Worm (Caenorhabditis elegans): ENCODE results near the gene T24C12.3.

T24C12.3 gene

DNA sequence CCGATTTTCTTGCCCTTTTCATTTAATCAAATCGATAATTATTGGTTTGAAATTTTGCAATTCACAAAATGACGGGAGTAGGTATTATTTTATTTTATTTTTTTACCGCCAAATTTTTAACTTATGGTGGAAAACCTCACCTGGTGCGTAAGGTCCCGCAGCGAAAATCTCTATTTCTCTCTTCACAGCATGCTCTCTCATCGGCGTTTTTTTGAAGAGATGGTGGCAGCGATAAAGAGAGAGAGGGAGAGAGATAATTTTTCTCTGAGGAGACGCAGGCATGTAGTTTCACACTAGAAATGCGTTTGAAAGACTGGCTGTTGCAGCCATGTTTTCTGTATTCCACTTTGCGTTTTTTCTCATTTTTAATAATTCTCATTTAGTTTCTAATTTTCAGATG is 30.2 kb upstream of the T24C12.3 start, which contains the start of gene T14F9.2:
TSS of gene T14F9.2 (plus strand) at position 396 of the 400 bp plus-strand sequence.
- TF ChIP-seq nfya-1 (tag; optimal IDR thresholded peaks at IDR 0.05; ENCODE audit: insufficient read depth) (peak; percentile 74), elt-1 (tag; optimal IDR thresholded peaks at IDR 0.05) (peak; percentile 51), elt-2 (tag; optimal IDR thresholded peaks at IDR 0.05) (peak; percentile 47), snpc-4 (tag; optimal IDR thresholded peaks at IDR 0.05) (peak; percentile 23), nhr-23 (tag; optimal IDR thresholded peaks at IDR 0.05) (peak; percentile 18), ZK546.5 (tag; optimal IDR thresholded peaks at IDR 0.05) (no peak), nhr-237 (tag; optimal IDR thresholded peaks at IDR 0.05) (no peak), lin-15B (tag; optimal IDR thresholded peaks at IDR 0.05) (peak; percentile 32), ztf-4 (tag; optimal IDR thresholded peaks at IDR 0.05) (no peak), hmg-11 (tag; optimal IDR thresholded peaks at IDR 0.05) (peak; percentile 73), unc-39 (tag; optimal IDR thresholded peaks at IDR 0.05) (no peak), nhr-25 (tag; optimal IDR thresholded peaks at IDR 0.05) (peak; percentile 26), fkh-2 (tag; optimal IDR thresholded peaks at IDR 0.05) (no peak), nhr-43 (tag; optimal IDR thresholded peaks at IDR 0.05; ENCODE audit: poor library complexity, severe bottlenecking) (peak; percentile 28), pha-4 (tag; optimal IDR thresholded peaks at IDR 0.05) (peak; percentile 67)

DNA sequence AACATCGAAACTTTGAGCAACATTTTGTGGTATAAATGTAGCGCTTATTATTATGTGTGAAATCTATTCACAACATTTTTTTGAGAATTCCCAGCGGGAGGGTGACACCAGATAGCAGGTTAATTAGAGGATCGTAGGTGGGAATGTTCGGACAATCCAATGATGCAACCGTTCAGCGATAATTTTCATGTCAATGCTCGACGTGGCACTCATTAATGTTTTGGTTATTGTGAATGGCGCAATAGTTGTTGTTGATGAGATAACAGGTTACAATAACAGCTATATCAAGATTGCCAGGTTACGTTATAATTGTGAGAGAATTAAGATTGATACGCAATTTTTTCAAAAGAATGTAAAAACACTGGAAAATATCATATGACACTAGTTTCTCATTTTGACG is 27.7 kb upstream of the T24C12.3 start:
- TF ChIP-seq ceh-82 (tag; optimal IDR thresholded peaks at IDR 0.05) (no peak), skn-1 (tag; optimal IDR thresholded peaks at IDR 0.05) (no peak)

DNA sequence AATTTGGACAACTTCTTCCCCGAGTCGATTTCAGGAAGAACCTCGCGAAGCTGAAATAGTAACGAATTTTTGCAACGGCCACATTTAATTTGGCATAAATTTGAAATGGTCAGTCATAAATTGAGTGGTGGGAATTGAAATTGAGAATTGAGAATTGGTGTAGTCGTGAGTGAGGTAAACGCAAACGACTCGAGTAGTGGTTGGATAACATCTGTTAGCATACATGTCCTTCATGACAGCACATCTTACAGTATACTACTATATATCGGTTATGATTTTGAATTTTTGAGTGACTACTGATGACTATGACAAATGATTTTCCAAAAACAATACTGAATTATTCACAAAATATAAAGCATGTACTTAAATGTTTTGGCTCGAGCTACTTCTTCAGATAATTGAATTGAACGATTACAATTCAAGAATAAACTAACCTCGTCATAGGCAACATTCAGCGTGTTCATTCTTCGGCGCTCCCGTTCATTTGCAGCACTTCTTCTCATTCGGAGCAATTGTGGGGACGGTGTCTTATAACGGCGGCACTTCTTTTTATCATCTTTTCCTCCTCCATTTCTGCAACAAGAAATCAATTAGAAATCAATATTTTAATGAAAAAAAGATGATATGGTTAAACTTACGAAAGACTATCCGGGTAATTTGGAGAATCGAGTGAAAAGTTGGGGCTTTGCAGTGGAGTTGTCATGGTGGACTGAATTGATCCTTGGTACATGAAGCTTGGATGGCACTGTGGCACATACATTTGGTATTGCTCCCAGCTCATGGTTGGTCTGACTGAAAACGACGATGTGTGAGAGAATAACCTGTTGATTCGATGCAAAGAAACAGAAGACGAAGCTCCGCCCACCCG is 25.8 kb upstream of the T24C12.3 start, which contains the start of gene lin-32:
TSS of gene lin-32 (minus strand) at position 818 of the 868 bp plus-strand sequence.
- TF ChIP-seq hmg-11 (tag; optimal IDR thresholded peaks at IDR 0.05), result no peak
- TF ChIP-seq lin-39 (tag; optimal IDR thresholded peaks at IDR 0.05), result no peak
- no peak for TF ChIP-seq lin-15B (tag; optimal IDR thresholded peaks at IDR 0.05)
- TF ChIP-seq nhr-11 (tag; optimal IDR thresholded peaks at IDR 0.05), result no peak
- no peak for TF ChIP-seq nhr-28 (tag; optimal IDR thresholded peaks at IDR 0.05)
- TF ChIP-seq nhr-237 (tag; optimal IDR thresholded peaks at IDR 0.05), result no peak

DNA sequence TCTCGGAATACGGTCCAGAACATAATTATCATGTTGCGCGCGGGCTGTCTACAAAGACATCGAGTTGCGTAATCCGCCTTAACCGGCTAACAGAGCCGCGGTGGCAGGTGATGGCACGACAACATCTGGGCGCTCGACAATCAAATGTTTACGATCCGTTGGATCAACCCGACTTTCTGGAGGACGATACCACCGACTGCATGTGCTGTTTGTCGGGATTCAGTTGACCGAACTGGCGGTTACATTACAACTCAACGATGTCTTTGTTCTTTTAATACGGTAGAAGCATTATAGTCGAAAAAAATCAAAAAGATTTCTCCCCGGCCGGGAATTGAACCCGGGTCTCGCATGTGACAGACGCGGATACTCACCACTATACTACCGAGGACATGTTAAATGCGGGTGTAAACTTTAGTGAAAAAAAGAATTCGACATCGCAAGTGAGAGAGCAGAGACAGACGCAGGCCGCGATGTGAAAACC is 23.2 kb upstream of the T24C12.3 start:
- TF ChIP-seq tbx-2 (tag; optimal IDR thresholded peaks at IDR 0.05), result peak; percentile 54
- no peak for TF ChIP-seq ceh-28 (tag; optimal IDR thresholded peaks at IDR 0.05)
- TF ChIP-seq aly-2 (tag; optimal IDR thresholded peaks at IDR 0.05), result no peak
- peak; percentile 7 for TF ChIP-seq fos-1 (tag; optimal IDR thresholded peaks at IDR 0.05)
- TF ChIP-seq nhr-23 (tag; optimal IDR thresholded peaks at IDR 0.05), result peak; percentile 36
- no peak for TF ChIP-seq ztf-11 (tag; optimal IDR thresholded peaks at IDR 0.05)
- TF ChIP-seq lsy-12 (tag; optimal IDR thresholded peaks at IDR 0.05), result peak; percentile 51
- peak; percentile 64 for TF ChIP-seq lin-39 (tag; optimal IDR thresholded peaks at IDR 0.05)
- peak; percentile 31 for TF ChIP-seq jun-1 (tag; optimal IDR thresholded peaks at IDR 0.05)
- no peak for TF ChIP-seq fkh-10 (GFP tag; optimal IDR thresholded peaks at IDR 0.05)
- TF ChIP-seq ceh-82 (tag; optimal IDR thresholded peaks at IDR 0.05), result peak; percentile 16
- TF ChIP-seq ztf-4 (tag; optimal IDR thresholded peaks at IDR 0.05), result no peak
- peak; percentile 35 for TF ChIP-seq nhr-25 (tag; optimal IDR thresholded peaks at IDR 0.05)
- TF ChIP-seq nhr-76 (tag; optimal IDR thresholded peaks at IDR 0.05), result no peak
- peak; percentile 3 for TF ChIP-seq lin-15B (tag; optimal IDR thresholded peaks at IDR 0.05)
- TF ChIP-seq pha-4 (tag; optimal IDR thresholded peaks at IDR 0.05), result peak; percentile 50
- peak; percentile 47 for TF ChIP-seq nhr-43 (tag; optimal IDR thresholded peaks at IDR 0.05; ENCODE audit: poor library complexity, severe bottlenecking)
- peak; percentile 89 for TF ChIP-seq hmg-11 (tag; optimal IDR thresholded peaks at IDR 0.05)
- peak; percentile 64 for TF ChIP-seq nfya-1 (tag; optimal IDR thresholded peaks at IDR 0.05; ENCODE audit: insufficient read depth)
- peak; percentile 46 for TF ChIP-seq ama-1 (optimal IDR thresholded peaks at IDR 0.05)

DNA sequence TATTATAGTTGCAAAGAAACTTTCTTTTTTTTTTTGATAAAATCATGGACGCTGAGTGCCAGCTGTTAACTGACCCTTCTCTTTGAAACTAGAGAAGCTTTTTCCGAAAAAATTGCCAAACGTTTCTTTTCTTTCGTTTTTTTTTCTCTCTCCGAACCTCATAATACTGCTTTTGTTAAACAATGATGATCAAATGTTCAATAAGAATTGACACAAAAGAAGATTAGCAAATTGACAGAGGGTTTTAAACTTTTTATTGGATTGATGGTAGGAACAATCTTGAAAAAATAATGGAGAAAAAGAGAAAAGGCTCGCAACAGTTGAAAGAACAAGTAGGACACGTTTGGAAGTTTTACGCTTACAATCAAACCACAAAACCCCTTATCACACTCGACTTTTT is 17.2 kb upstream of the T24C12.3 start, which contains the start of gene hex-1:
TSS of gene hex-1 (plus strand) at position 301 of the 400 bp plus-strand sequence.
- peak; percentile 11 for TF ChIP-seq pha-4 (tag; optimal IDR thresholded peaks at IDR 0.05)
- no peak for TF ChIP-seq elt-1 (tag; optimal IDR thresholded peaks at IDR 0.05)
- TF ChIP-seq pqm-1 (tag; optimal IDR thresholded peaks at IDR 0.05), result no peak

Measured in whole organism, L3 larva.